Worm (Caenorhabditis elegans) whole organism, midembryonic: ENCODE results near the gene ZK1320.13.

Experiments
- cog-1 ChIP-seq: sonication (generic microtip); optimal IDR thresholded peaks from 2 replicates; lab custom pipeline; 2016; ENCODE audit warnings: missing genetic modification characterization, missing compliant biosample characterization
- flt-1 ChIP-seq: fragments of 200-800 bp; sonication (Bioruptor generic); IDR thresholded peaks from 2 replicates; pipeline ENCODE4 v1.3.6; 2022; ENCODE audit warnings: missing genetic modification characterization, missing compliant biosample characterization
- klf-2 ChIP-seq: fragments of 200-800 bp; sonication (Bioruptor generic); conservative IDR thresholded peaks from 2 replicates; pipeline ENCODE4 v1.3.6; 2022; ENCODE audit warnings: missing genetic modification reagents, missing genetic modification characterization, missing compliant biosample characterization
- med-1 ChIP-seq: sonication (generic microtip); optimal IDR thresholded peaks from 2 replicates; lab custom pipeline; 2017; ENCODE audit warnings: missing genetic modification characterization, mild to moderate bottlenecking, missing compliant biosample characterization, antibody characterized with exemption, missing genetic modification reagents; ENCODE audit not compliant: insufficient read depth
- ref-1 ChIP-seq: fragments of 200-800 bp; sonication (Bioruptor generic); conservative IDR thresholded peaks from 2 replicates; pipeline ENCODE4 v1.3.6; 2022; ENCODE audit warnings: missing genetic modification reagents, missing genetic modification characterization, missing compliant biosample characterization
- ztf-23 ChIP-seq: fragments of 200-800 bp; sonication (Bioruptor generic); IDR thresholded peaks from 2 replicates; pipeline ENCODE4 v1.3.6; 2022; ENCODE audit warnings: missing genetic modification reagents, missing genetic modification characterization, missing compliant biosample characterization

DNA sequence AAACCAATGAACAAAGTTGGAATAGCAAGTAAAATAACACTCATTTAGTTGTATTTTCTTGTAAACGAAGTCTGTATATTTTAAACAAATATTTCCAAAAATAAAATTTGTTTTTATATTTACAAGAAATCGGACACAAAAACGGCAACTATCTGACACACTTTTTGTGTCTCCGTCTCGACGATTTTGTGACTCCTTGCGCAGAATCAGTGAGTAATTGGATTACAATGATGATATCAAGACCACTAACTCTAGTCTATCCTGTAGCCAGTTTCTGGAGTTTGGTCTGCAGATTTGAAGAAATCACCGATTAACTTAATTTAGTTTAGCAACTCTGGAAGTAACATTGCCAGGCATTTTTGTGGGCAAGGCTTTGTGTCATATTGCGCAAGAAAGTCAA lies 17.8 kb upstream of the ZK1320.13 start, which contains the start of gene cyp-13A10:
- TF ChIP-seq klf-2 (GFP tag; lab: Robert Waterston, UW), result no peak
- TF ChIP-seq ref-1 (GFP tag; lab: Robert Waterston, UW), result no peak
- TF ChIP-seq med-1 (GFP tag; lab: Kevin White, UChicago), result no peak
- TF ChIP-seq ztf-23, result no peak
- no peak for TF ChIP-seq flt-1 (GFP tag; lab: Robert Waterston, UW)
- TF ChIP-seq cog-1 (tag; lab: Kevin White, UChicago), result no peak
